Fruit fly (Drosophila melanogaster) whole organism, adult: ENCODE data around the gene Rtnl2.

ENCODE experiments used
- CG11617 ChIP-seq: fragments of 200-800 bp; sonication (Bioruptor generic); optimal IDR thresholded peaks from 2 replicates; lab custom pipeline; 2017; ENCODE audit warnings: mild to moderate bottlenecking, missing biosample characterization, missing genetic modification reagents, missing genetic modification characterization
- CG12768 ChIP-seq: fragments of 200-800 bp; sonication (Bioruptor generic); optimal IDR thresholded peaks from 2 replicates; lab custom pipeline; 2017; ENCODE audit warnings: missing biosample characterization, missing genetic modification characterization, mild to moderate bottlenecking, moderate library complexity, missing genetic modification reagents
- CG14711 ChIP-seq: fragments of 200-800 bp; sonication (Bioruptor generic); optimal IDR thresholded peaks from 2 replicates; lab custom pipeline; 2018; ENCODE audit warnings: missing biosample characterization, mild to moderate bottlenecking, missing genetic modification characterization, moderate library complexity
- CG1620 ChIP-seq: fragments of 200-800 bp; sonication (Bioruptor generic); optimal IDR thresholded peaks from 2 replicates; lab custom pipeline; 2016; ENCODE audit warnings: missing biosample characterization, missing genetic modification characterization
- CG33017 ChIP-seq: fragments of 200-800 bp; sonication (Bioruptor generic); optimal IDR thresholded peaks from 2 replicates; lab custom pipeline; 2018; ENCODE audit warnings: missing biosample characterization, mild to moderate bottlenecking, missing genetic modification characterization, moderate library complexity
- CG5204 ChIP-seq: fragments of 200-800 bp; sonication (Bioruptor generic); optimal IDR thresholded peaks from 2 replicates; lab custom pipeline; 2016; ENCODE audit warnings: missing biosample characterization, missing genetic modification characterization
- CG7045 ChIP-seq: fragments of 200-800 bp; sonication (Bioruptor generic); optimal IDR thresholded peaks from 2 replicates; lab custom pipeline; 2017; ENCODE audit warnings: missing biosample characterization, mild to moderate bottlenecking, missing genetic modification characterization
- CG7101 ChIP-seq: fragments of 200-800 bp; sonication (Bioruptor generic); optimal IDR thresholded peaks from 2 replicates; lab custom pipeline; 2018; ENCODE audit warnings: missing biosample characterization, mild to moderate bottlenecking, missing genetic modification characterization, moderate library complexity
- Clk ChIP-seq: fragments of 200-800 bp; sonication (Bioruptor generic); optimal IDR thresholded peaks from 2 replicates; lab custom pipeline; 2017; ENCODE audit warnings: missing biosample characterization, missing genetic modification characterization
- Crg-1 ChIP-seq: fragments of 200-800 bp; sonication (Bioruptor generic); optimal IDR thresholded peaks from 2 replicates; lab custom pipeline; 2016; ENCODE audit warnings: missing biosample characterization, missing genetic modification characterization
- Hr96 ChIP-seq: fragments of 200-800 bp; sonication (Bioruptor generic); optimal IDR thresholded peaks from 2 replicates; lab custom pipeline; 2016; ENCODE audit warnings: missing biosample characterization, missing genetic modification characterization
- Mnt ChIP-seq: fragments of 200-800 bp; sonication (Bioruptor generic); optimal IDR thresholded peaks from 2 replicates; lab custom pipeline; 2016; ENCODE audit warnings: missing biosample characterization, mild to moderate bottlenecking, missing genetic modification characterization
- bab1 ChIP-seq: fragments of 200-800 bp; sonication (Bioruptor generic); optimal IDR thresholded peaks from 3 replicates; lab custom pipeline; 2019; ENCODE audit warnings: missing biosample characterization, mild to moderate bottlenecking, missing genetic modification characterization, moderate library complexity
- cic ChIP-seq: fragments of 200-800 bp; sonication (Bioruptor generic); optimal IDR thresholded peaks from 2 replicates; lab custom pipeline; 2017; ENCODE audit warnings: missing biosample characterization, mild to moderate bottlenecking, missing genetic modification characterization, moderate library complexity
- cnc ChIP-seq, 2 experiments: fragments of >200 bp; optimal IDR thresholded peaks; 2 replicates each; lab custom pipeline; 2017
- kay ChIP-seq: fragments of 200-800 bp; sonication (Bioruptor generic); peaks from one replicate; lab custom pipeline; 2016; ENCODE audit warnings: missing biosample characterization, missing genetic modification characterization, borderline replicate concordance
- ovo ChIP-seq: fragments of 200-800 bp; sonication (Bioruptor generic); optimal IDR thresholded peaks from 2 replicates; lab custom pipeline; 2016; ENCODE audit warnings: missing biosample characterization, missing genetic modification characterization
- pad ChIP-seq: fragments of 200-800 bp; sonication (Bioruptor generic); optimal IDR thresholded peaks from 3 replicates; lab custom pipeline; 2017; ENCODE audit warnings: missing biosample characterization, missing genetic modification characterization, mild to moderate bottlenecking, moderate library complexity, missing genetic modification reagents
- tj ChIP-seq: fragments of 200-800 bp; sonication (Bioruptor generic); optimal IDR thresholded peaks from 3 replicates; lab custom pipeline; 2017; ENCODE audit warnings: missing biosample characterization, mild to moderate bottlenecking, missing genetic modification characterization, moderate library complexity
- toe ChIP-seq: fragments of 200-800 bp; sonication (Bioruptor generic); optimal IDR thresholded peaks from 2 replicates; lab custom pipeline; 2016; ENCODE audit warnings: missing biosample characterization, missing genetic modification characterization

The Rtnl2 gene

dm6 chr3R:7536281-7536680 lies 6.2 kb upstream of the Rtnl2 start, which contains the start of gene alpha-Est5:
alpha-Est5 (minus strand) TSS chr3R:7536390.
- TF ChIP-seq Hr96, result peak; percentile 4
- TF ChIP-seq bab1 (GFP tag; lab: Kevin White, UChicago), result peak; percentile 29
- no peak for TF ChIP-seq CG11617
- TF ChIP-seq CG1620 (GFP tag; lab: Kevin White, UChicago), result peak; percentile 41
- peak; percentile 40 for TF ChIP-seq CG33017 (tag; lab: Kevin White, UChicago)
- no peak for TF ChIP-seq CG14711 (tag; lab: Kevin White, UChicago)
- TF ChIP-seq cic, result peak; percentile 46
- peak; percentile 87 for TF ChIP-seq kay (GFP tag; lab: Kevin White, UChicago)
- no peak for TF ChIP-seq pad (GFP tag; lab: Kevin White, UChicago)
- TF ChIP-seq Crg-1 (GFP tag; lab: Kevin White, UChicago), result no peak
- no peak for TF ChIP-seq CG7045 (GFP tag; lab: Kevin White, UChicago)
- TF ChIP-seq CG12768, result no peak
- TF ChIP-seq toe (GFP tag; lab: Kevin White, UChicago), result peak; percentile 21
- peak in 1 of 2 experiments; percentile 55 for TF ChIP-seq cnc (optimal IDR thresholded peaks at IDR 0.05; lab: Kevin White, UChicago)
- no peak for TF ChIP-seq Clk (GFP tag; lab: Kevin White, UChicago)
- TF ChIP-seq tj (GFP tag; lab: Kevin White, UChicago), result peak; percentile 54
- peak; percentile 14 for TF ChIP-seq CG7101 (tag; lab: Kevin White, UChicago)
- TF ChIP-seq Mnt, result peak; percentile 31
- TF ChIP-seq ovo (GFP tag; lab: Kevin White, UChicago), result no peak
- TF ChIP-seq CG5204 (GFP tag; lab: Kevin White, UChicago), result no peak

dm6 chr3R:7535606-7536005 lies 5.6 kb upstream of the Rtnl2 start:
- TF ChIP-seq CG14711 (tag; lab: Kevin White, UChicago), result no peak
- no peak for TF ChIP-seq Clk (GFP tag; lab: Kevin White, UChicago)
- TF ChIP-seq bab1 (GFP tag; lab: Kevin White, UChicago), result no peak
- no peak for TF ChIP-seq tj (GFP tag; lab: Kevin White, UChicago)
- no peak for TF ChIP-seq kay (GFP tag; lab: Kevin White, UChicago)
- TF ChIP-seq cic, result no peak
- TF ChIP-seq CG33017 (tag; lab: Kevin White, UChicago), result no peak
- no peak for TF ChIP-seq CG5204 (GFP tag; lab: Kevin White, UChicago)
- TF ChIP-seq CG11617, result no peak
- TF ChIP-seq toe (GFP tag; lab: Kevin White, UChicago), result no peak
- no peak for TF ChIP-seq CG1620 (GFP tag; lab: Kevin White, UChicago)
- TF ChIP-seq Hr96, result no peak

- no peak for TF ChIP-seq CG14711 (tag; lab: Kevin White, UChicago)
- TF ChIP-seq CG1620 (GFP tag; lab: Kevin White, UChicago), result no peak
- TF ChIP-seq CG11617, result no peak
- TF ChIP-seq Mnt, result no peak
- no peak for TF ChIP-seq CG7045 (GFP tag; lab: Kevin White, UChicago)
- TF ChIP-seq CG7101 (tag; lab: Kevin White, UChicago), result no peak
- TF ChIP-seq pad (GFP tag; lab: Kevin White, UChicago), result no peak
- TF ChIP-seq ovo (GFP tag; lab: Kevin White, UChicago), result no peak
- no peak for TF ChIP-seq CG33017 (tag; lab: Kevin White, UChicago)
These were observed 1.4 kb downstream of the Rtnl2 start, which contains the start of gene alpha-Est6 for dm6 chr3R:7528677-7529076. alpha-Est6 (minus strand) TSS chr3R:7528777.

dm6 chr3R:7524160-7524559 lies 5.9 kb downstream of the Rtnl2 start:
- TF ChIP-seq CG14711 (tag; lab: Kevin White, UChicago) (no peak), CG1620 (GFP tag; lab: Kevin White, UChicago) (no peak), CG33017 (tag; lab: Kevin White, UChicago) (peak; percentile 11), toe (GFP tag; lab: Kevin White, UChicago) (no peak)

dm6 chr3R:7523594-7523993 lies 6.4 kb downstream of the Rtnl2 start, which contains the start of gene alpha-Est7:
alpha-Est7 (minus strand) TSS chr3R:7523753.
- TF ChIP-seq Mnt (no peak), CG33017 (tag; lab: Kevin White, UChicago) (no peak), CG11617 (no peak), pad (GFP tag; lab: Kevin White, UChicago) (no peak), toe (GFP tag; lab: Kevin White, UChicago) (peak; percentile 7), tj (GFP tag; lab: Kevin White, UChicago) (no peak), cnc (optimal IDR thresholded peaks at IDR 0.05; lab: Kevin White, UChicago) (no peak), Hr96 (no peak), kay (GFP tag; lab: Kevin White, UChicago) (peak; percentile 91), CG14711 (tag; lab: Kevin White, UChicago) (no peak), Clk (GFP tag; lab: Kevin White, UChicago) (no peak), CG1620 (GFP tag; lab: Kevin White, UChicago) (no peak), CG5204 (GFP tag; lab: Kevin White, UChicago) (no peak), CG7101 (tag; lab: Kevin White, UChicago) (no peak), cic (no peak), ovo (GFP tag; lab: Kevin White, UChicago) (no peak), CG12768 (peak; percentile 33), CG7045 (GFP tag; lab: Kevin White, UChicago) (no peak), Crg-1 (GFP tag; lab: Kevin White, UChicago) (no peak), bab1 (GFP tag; lab: Kevin White, UChicago) (no peak)

dm6 chr3R:7522266-7522955 lies 7.6 kb downstream of the Rtnl2 start:
- TF ChIP-seq bab1 (GFP tag; lab: Kevin White, UChicago) (no peak), CG1620 (GFP tag; lab: Kevin White, UChicago) (no peak), cnc (optimal IDR thresholded peaks at IDR 0.05; lab: Kevin White, UChicago) (peak in 1 of 2 experiments; percentile 31), CG12768 (peak; percentile 44), Clk (GFP tag; lab: Kevin White, UChicago) (no peak), pad (GFP tag; lab: Kevin White, UChicago) (no peak), cic (peak; percentile 24), kay (GFP tag; lab: Kevin White, UChicago) (peak; percentile 61), CG11617 (no peak), CG14711 (tag; lab: Kevin White, UChicago) (peak; percentile 16), CG7101 (tag; lab: Kevin White, UChicago) (peak; percentile 65), Hr96 (no peak), Crg-1 (GFP tag; lab: Kevin White, UChicago) (peak; percentile 60), toe (GFP tag; lab: Kevin White, UChicago) (peak; percentile 26), Mnt (peak; percentile 10), CG7045 (GFP tag; lab: Kevin White, UChicago) (peak; percentile 5), CG33017 (tag; lab: Kevin White, UChicago) (peak; percentile 59), CG5204 (GFP tag; lab: Kevin White, UChicago) (peak; percentile 20), ovo (GFP tag; lab: Kevin White, UChicago) (peak; percentile 27), tj (GFP tag; lab: Kevin White, UChicago) (no peak)
